Worm (Caenorhabditis elegans): ENCODE results near the gene F23D12.3.

ce11 chrX:14442321-14442720 is at the start of gene F23D12.3:
- TF ChIP-seq dao-5 (tag; optimal IDR thresholded peaks at IDR 0.05) (no peak), W03F9.2 (tag; optimal IDR thresholded peaks at IDR 0.05) (no peak)
